Fruit fly (Drosophila melanogaster) whole organism, embryonic: ENCODE data around the gene CG43248.

Source experiments
- CG10147 ChIP-seq: fragments of 200-800 bp; sonication (Bioruptor generic); optimal IDR thresholded peaks from 2 replicates; lab custom pipeline; 2019; ENCODE audit warnings: missing biosample characterization, mild to moderate bottlenecking, missing genetic modification characterization, moderate library complexity
- CG10274 ChIP-seq: fragments of 200-800 bp; sonication (Bioruptor generic); optimal IDR thresholded peaks from 3 replicates; lab custom pipeline; 2017; ENCODE audit warnings: missing biosample characterization, mild to moderate bottlenecking, missing genetic modification characterization
- CG12236 ChIP-seq: fragments of 200-800 bp; sonication (Bioruptor generic); optimal IDR thresholded peaks from 2 replicates; lab custom pipeline; 2016; ENCODE audit warnings: missing biosample characterization, missing genetic modification characterization
- CG13624 ChIP-seq: fragments of 200-800 bp; sonication (Bioruptor generic); optimal IDR thresholded peaks from 2 replicates; lab custom pipeline; 2016; ENCODE audit warnings: missing biosample characterization, missing genetic modification characterization
- CG1529 ChIP-seq: fragments of 200-800 bp; sonication (Bioruptor generic); optimal IDR thresholded peaks from 3 replicates; lab custom pipeline; 2018; ENCODE audit warnings: missing biosample characterization, missing genetic modification characterization
- CG1647 ChIP-seq: fragments of 200-800 bp; sonication (Bioruptor generic); optimal IDR thresholded peaks from 3 replicates; lab custom pipeline; 2016; ENCODE audit warnings: missing biosample characterization, missing genetic modification characterization
- CG2202 ChIP-seq: fragments of 200-800 bp; sonication (Bioruptor generic); optimal IDR thresholded peaks from 2 replicates; lab custom pipeline; 2018; ENCODE audit warnings: missing biosample characterization, mild to moderate bottlenecking, missing genetic modification characterization
- CG31224 ChIP-seq: fragments of 200-800 bp; sonication (Bioruptor generic); IDR thresholded peaks from 2 replicates; pipeline ENCODE4 v1.3.6; 2022; ENCODE audit warnings: missing biosample characterization, missing genetic modification characterization
- CG3407 ChIP-seq: fragments of 200-800 bp; sonication (Bioruptor generic); optimal IDR thresholded peaks from 2 replicates; lab custom pipeline; 2018; ENCODE audit warnings: missing biosample characterization, mild to moderate bottlenecking, missing genetic modification characterization
- CG43689 ChIP-seq: fragments of 200-800 bp; sonication (Bioruptor generic); IDR thresholded peaks from 2 replicates; pipeline ENCODE4 v1.3.6; 2022; ENCODE audit warnings: missing biosample characterization, missing genetic modification characterization
- CG4820 ChIP-seq: fragments of 200-800 bp; sonication (Bioruptor generic); optimal IDR thresholded peaks from 3 replicates; lab custom pipeline; 2016; ENCODE audit warnings: missing biosample characterization, missing genetic modification characterization
- CG7928 ChIP-seq: fragments of 200-800 bp; sonication (Bioruptor generic); optimal IDR thresholded peaks from 2 replicates; lab custom pipeline; 2017; ENCODE audit warnings: missing biosample characterization, mild to moderate bottlenecking, missing genetic modification characterization
- CG7963 ChIP-seq: fragments of 200-800 bp; sonication (Bioruptor generic); IDR thresholded peaks from 3 replicates; pipeline ENCODE4 v1.3.6; 2022; ENCODE audit warnings: missing biosample characterization, missing genetic modification characterization; ENCODE audit not compliant: partially characterized antibody
- CG8281 ChIP-seq: fragments of 200-800 bp; sonication (Bioruptor generic); optimal IDR thresholded peaks from 2 replicates; lab custom pipeline; 2018; ENCODE audit warnings: missing biosample characterization, mild to moderate bottlenecking, missing genetic modification characterization, moderate library complexity
- CG8388 ChIP-seq: fragments of 200-800 bp; sonication (Bioruptor generic); optimal IDR thresholded peaks from 2 replicates; lab custom pipeline; 2019; ENCODE audit warnings: missing biosample characterization, mild to moderate bottlenecking, missing genetic modification characterization, moderate library complexity
- CG9437 ChIP-seq: fragments of 200-800 bp; sonication (Bioruptor generic); optimal IDR thresholded peaks from 2 replicates; lab custom pipeline; 2018; ENCODE audit warnings: missing biosample characterization, mild to moderate bottlenecking, missing genetic modification characterization
- CkIIα-i1 ChIP-seq: fragments of 200-800 bp; sonication (Bioruptor generic); IDR thresholded peaks from 2 replicates; pipeline ENCODE4 v1.3.6; 2022; ENCODE audit warnings: missing biosample characterization, missing genetic modification characterization
- CrebB ChIP-seq: fragments of 200-800 bp; sonication (Bioruptor generic); optimal IDR thresholded peaks from 3 replicates; lab custom pipeline; 2018; ENCODE audit warnings: missing biosample characterization, mild to moderate bottlenecking, missing genetic modification characterization
- ERR ChIP-seq: fragments of 200-800 bp; sonication (Bioruptor generic); optimal IDR thresholded peaks from 2 replicates; lab custom pipeline; 2016; ENCODE audit warnings: missing biosample characterization, missing genetic modification characterization
- Kr ChIP-seq: fragments of 200-800 bp; sonication (Bioruptor generic); optimal IDR thresholded peaks from 2 replicates; lab custom pipeline; 2017; ENCODE audit warnings: missing biosample characterization, mild to moderate bottlenecking, missing genetic modification characterization
- Mes4 ChIP-seq: fragments of 200-800 bp; sonication (Bioruptor generic); optimal IDR thresholded peaks from 2 replicates; lab custom pipeline; 2016; ENCODE audit warnings: missing biosample characterization, missing genetic modification characterization
- Optix ChIP-seq: fragments of 200-800 bp; sonication (Bioruptor generic); IDR thresholded peaks from 3 replicates; pipeline ENCODE4 v1.3.6; 2022; ENCODE audit warnings: missing biosample characterization, missing genetic modification characterization
- Ravus ChIP-seq: fragments of 200-800 bp; sonication (Bioruptor generic); IDR thresholded peaks from 2 replicates; pipeline ENCODE4 v1.3.6; 2022; ENCODE audit warnings: missing biosample characterization, missing genetic modification characterization
- Scr ChIP-seq: fragments of 200-800 bp; sonication (Bioruptor generic); IDR thresholded peaks from 2 replicates; pipeline ENCODE4 v1.3.6; 2022; ENCODE audit warnings: missing biosample characterization, missing genetic modification characterization; ENCODE audit not compliant: partially characterized antibody
- Ssrp ChIP-seq: fragments of 200-800 bp; sonication (Bioruptor generic); optimal IDR thresholded peaks from 2 replicates; lab custom pipeline; 2018; ENCODE audit warnings: missing biosample characterization, mild to moderate bottlenecking, missing genetic modification characterization, moderate library complexity
- Stat92E ChIP-seq, 3 experiments: fragments of >200 bp in 2 of 3; fragments of 200-800 bp in 1 of 3; sonication (Bioruptor generic) in 1 of 3; optimal IDR thresholded peaks; 2 replicates each; lab custom pipeline; 2017 to 2019; ENCODE audit warnings: missing biosample characterization in 3 of 3, missing genetic modification characterization in 3 of 3, mild to moderate bottlenecking in 1 of 3, moderate library complexity in 1 of 3
- Taf1 ChIP-seq: fragments of 200-800 bp; sonication (Bioruptor generic); IDR thresholded peaks from 2 replicates; pipeline ENCODE4 v1.3.6; 2022; ENCODE audit warnings: missing biosample characterization, missing genetic modification characterization
- amos ChIP-seq: fragments of 200-800 bp; sonication (Bioruptor generic); IDR thresholded peaks from 2 replicates; pipeline ENCODE4 v1.3.6; 2022; ENCODE audit warnings: missing biosample characterization, missing genetic modification characterization; ENCODE audit not compliant: partially characterized antibody
- ash1 ChIP-seq: fragments of 200-800 bp; sonication (Bioruptor generic); optimal IDR thresholded peaks from 2 replicates; lab custom pipeline; 2018; ENCODE audit warnings: missing biosample characterization, mild to moderate bottlenecking, missing genetic modification characterization
- ci ChIP-seq: fragments of 200-800 bp; sonication (Bioruptor generic); IDR thresholded peaks from 3 replicates; pipeline ENCODE4 v1.3.6; 2022; ENCODE audit warnings: missing biosample characterization, missing genetic modification characterization
- da ChIP-seq: fragments of 200-800 bp; sonication (Bioruptor generic); optimal IDR thresholded peaks from 2 replicates; lab custom pipeline; 2016; ENCODE audit warnings: missing biosample characterization, missing genetic modification characterization
- dan ChIP-seq: fragments of 200-800 bp; sonication (Bioruptor generic); IDR thresholded peaks from 2 replicates; pipeline ENCODE4 v1.3.6; 2022; ENCODE audit warnings: missing biosample characterization, missing genetic modification characterization
- ems ChIP-seq: fragments of 200-800 bp; sonication (Bioruptor generic); optimal IDR thresholded peaks from 3 replicates; lab custom pipeline; 2016; ENCODE audit warnings: missing biosample characterization, missing genetic modification characterization
- ftz-f1 ChIP-seq: fragments of 200-800 bp; sonication (Bioruptor generic); optimal IDR thresholded peaks from 2 replicates; lab custom pipeline; 2016; ENCODE audit warnings: missing biosample characterization, missing genetic modification characterization
- gem ChIP-seq: fragments of 200-800 bp; sonication (Bioruptor generic); optimal IDR thresholded peaks from 2 replicates; lab custom pipeline; 2019; ENCODE audit warnings: missing biosample characterization, mild to moderate bottlenecking, missing genetic modification characterization, moderate library complexity
- ken ChIP-seq: fragments of 200-800 bp; sonication (Bioruptor generic); IDR thresholded peaks from 3 replicates; pipeline ENCODE4 v1.3.6; 2022; ENCODE audit warnings: missing biosample characterization, missing genetic modification characterization
- mirr ChIP-seq: fragments of 200-800 bp; sonication (Bioruptor generic); optimal IDR thresholded peaks from 3 replicates; lab custom pipeline; 2018; ENCODE audit warnings: missing biosample characterization, mild to moderate bottlenecking, missing genetic modification characterization
- nerfin-2 ChIP-seq: fragments of 200-800 bp; sonication (Bioruptor generic); IDR thresholded peaks from 2 replicates; pipeline ENCODE4 v1.3.6; 2022; ENCODE audit warnings: missing biosample characterization, missing genetic modification characterization; ENCODE audit not compliant: partially characterized antibody
- nom ChIP-seq: fragments of 200-800 bp; sonication (Bioruptor generic); optimal IDR thresholded peaks from 2 replicates; lab custom pipeline; 2017; ENCODE audit warnings: missing biosample characterization, missing genetic modification characterization, mild to moderate bottlenecking, moderate library complexity, missing genetic modification reagents
- org-1 ChIP-seq: fragments of 200-800 bp; sonication (Bioruptor generic); optimal IDR thresholded peaks from 2 replicates; lab custom pipeline; 2017; ENCODE audit warnings: missing biosample characterization, missing genetic modification characterization
- peb ChIP-seq: fragments of 200-800 bp; sonication (Bioruptor generic); IDR thresholded peaks from 2 replicates; pipeline ENCODE4 v1.3.6; 2022; ENCODE audit warnings: missing biosample characterization, missing genetic modification characterization
- pho ChIP-seq: fragments of 200-800 bp; sonication (Bioruptor generic); optimal IDR thresholded peaks from 2 replicates; lab custom pipeline; 2016; ENCODE audit warnings: missing biosample characterization, missing genetic modification characterization
- pros ChIP-seq: fragments of 200-800 bp; sonication (Bioruptor generic); optimal IDR thresholded peaks from 3 replicates; lab custom pipeline; 2019; ENCODE audit warnings: missing biosample characterization, mild to moderate bottlenecking, missing genetic modification characterization, moderate library complexity
- ro ChIP-seq: fragments of 200-800 bp; sonication (Bioruptor generic); IDR thresholded peaks from 2 replicates; pipeline ENCODE4 v1.3.6; 2022; ENCODE audit warnings: missing biosample characterization, missing genetic modification characterization
- sens ChIP-seq: fragments of 200-800 bp; sonication (Bioruptor generic); peaks from one replicate; lab custom pipeline; 2016; ENCODE audit warnings: missing biosample characterization, missing genetic modification characterization
- seq ChIP-seq: fragments of 200-800 bp; sonication (Bioruptor generic); IDR thresholded peaks from 2 replicates; pipeline ENCODE4 v1.3.6; 2022; ENCODE audit warnings: missing biosample characterization, missing genetic modification characterization
- shn ChIP-seq: fragments of 200-800 bp; sonication (Bioruptor generic); optimal IDR thresholded peaks from 3 replicates; lab custom pipeline; 2016; ENCODE audit warnings: missing biosample characterization, missing genetic modification characterization
- sim ChIP-seq: fragments of 200-800 bp; sonication (Bioruptor generic); IDR thresholded peaks from 2 replicates; pipeline ENCODE4 v1.3.6; 2022; ENCODE audit warnings: missing biosample characterization, missing genetic modification characterization
- tll ChIP-seq, 2 experiments: fragments of 200-800 bp in 1 of 2; fragments of >200 bp in 1 of 2; sonication (Bioruptor generic) in 1 of 2; optimal IDR thresholded peaks; 2 replicates each; lab custom pipeline; 2017 to 2019; ENCODE audit warnings: missing biosample characterization in 2 of 2, missing genetic modification characterization in 2 of 2, mild to moderate bottlenecking in 1 of 2, moderate library complexity in 1 of 2
- wek ChIP-seq: fragments of 200-800 bp; sonication (Bioruptor generic); optimal IDR thresholded peaks from 3 replicates; lab custom pipeline; 2018; ENCODE audit warnings: missing biosample characterization, mild to moderate bottlenecking, missing genetic modification characterization, moderate library complexity

CG43248 gene

dm6 chr3L:15532368-15533030 is 1.2 kb upstream of the CG43248 start (continued):
- no peak for TF ChIP-seq dan (GFP tag; lab: Robert Waterston, UW)
- no peak for TF ChIP-seq ro (GFP tag; lab: Robert Waterston, UW)
- TF ChIP-seq CG4820: peak; percentile 44
- no peak for TF ChIP-seq Ravus
- no peak for TF ChIP-seq CG1647 (GFP tag; lab: Kevin White, UChicago)
- no peak for TF ChIP-seq wek (GFP tag; lab: Kevin White, UChicago)
- no peak for TF ChIP-seq peb
- no peak for TF ChIP-seq CG1529
- no peak for TF ChIP-seq shn (GFP tag; lab: Kevin White, UChicago)
- no peak for TF ChIP-seq nerfin-2 (GFP tag; lab: Robert Waterston, UW)
- TF ChIP-seq pho (GFP tag; lab: Kevin White, UChicago): no peak
- TF ChIP-seq CkIIα-i1 (GFP tag; lab: Robert Waterston, UW): no peak
- no peak for TF ChIP-seq tll (GFP tag; optimal IDR thresholded peaks at IDR 0.05; lab: Kevin White, UChicago)
- no peak for TF ChIP-seq org-1 (GFP tag; lab: Kevin White, UChicago)
- TF ChIP-seq ERR (GFP tag; lab: Kevin White, UChicago): no peak
- no peak for TF ChIP-seq CG31224 (GFP tag; lab: Robert Waterston, UW)
- TF ChIP-seq CG43689 (GFP tag; lab: Robert Waterston, UW): no peak
- no peak for TF ChIP-seq CG7928 (GFP tag; lab: Kevin White, UChicago)
- peak; percentile 84 for TF ChIP-seq sens (GFP tag; lab: Kevin White, UChicago)
- no peak for TF ChIP-seq CG7963 (GFP tag; lab: Robert Waterston, UW)
- TF ChIP-seq CG12236: no peak
- TF ChIP-seq ken (GFP tag; lab: Robert Waterston, UW): no peak
- no peak for TF ChIP-seq da (GFP tag; lab: Kevin White, UChicago)
- peak; percentile 32 for TF ChIP-seq CG10147 (GFP tag; lab: Kevin White, UChicago)
- TF ChIP-seq CG10274 (GFP tag; lab: Kevin White, UChicago): peak; percentile 6
- TF ChIP-seq Ssrp: no peak
- TF ChIP-seq CrebB (tag; lab: Kevin White, UChicago): no peak
- no peak for TF ChIP-seq CG13624 (GFP tag; lab: Kevin White, UChicago)
- no peak for TF ChIP-seq amos (GFP tag; lab: Robert Waterston, UW)
- no peak for TF ChIP-seq CG2202 (tag; lab: Kevin White, UChicago)
- TF ChIP-seq gem (tag; lab: Kevin White, UChicago): peak; percentile 39
- TF ChIP-seq Optix: no peak
- no peak for TF ChIP-seq Kr
- no peak for TF ChIP-seq Mes4
- peak; percentile 34 for TF ChIP-seq nom (GFP tag; lab: Kevin White, UChicago)
- TF ChIP-seq Stat92E (GFP tag; optimal IDR thresholded peaks at IDR 0.05; lab: Kevin White, UChicago): no peak
- TF ChIP-seq Taf1 (GFP tag; lab: Robert Waterston, UW): no peak
- TF ChIP-seq pros (GFP tag; lab: Kevin White, UChicago): peak; percentile 61
- peak; percentile 15 for TF ChIP-seq mirr
- TF ChIP-seq CG9437 (GFP tag; lab: Kevin White, UChicago): peak; percentile 33
- no peak for TF ChIP-seq Scr (GFP tag; lab: Robert Waterston, UW)
- no peak for TF ChIP-seq ash1 (GFP tag; lab: Kevin White, UChicago)
- TF ChIP-seq ems (GFP tag; lab: Kevin White, UChicago): no peak
- TF ChIP-seq seq (GFP tag; lab: Robert Waterston, UW): no peak
- no peak for TF ChIP-seq CG8388 (GFP tag; lab: Kevin White, UChicago)
- peak; percentile 29; the same call in 1 of the 2 replicates for TF ChIP-seq sim (GFP tag; lab: Robert Waterston, UW)
- TF ChIP-seq CG8281: no peak
- TF ChIP-seq ci (GFP tag; lab: Robert Waterston, UW): peak; percentile 54; the same call in 2 of the 3 replicates
- TF ChIP-seq CG3407: no peak
- no peak for TF ChIP-seq ftz-f1 (GFP tag; lab: Kevin White, UChicago)
